Fruit fly (Drosophila melanogaster): Measurements from ENCODE around the gene CG31668.

Gene CG31668

DNA sequence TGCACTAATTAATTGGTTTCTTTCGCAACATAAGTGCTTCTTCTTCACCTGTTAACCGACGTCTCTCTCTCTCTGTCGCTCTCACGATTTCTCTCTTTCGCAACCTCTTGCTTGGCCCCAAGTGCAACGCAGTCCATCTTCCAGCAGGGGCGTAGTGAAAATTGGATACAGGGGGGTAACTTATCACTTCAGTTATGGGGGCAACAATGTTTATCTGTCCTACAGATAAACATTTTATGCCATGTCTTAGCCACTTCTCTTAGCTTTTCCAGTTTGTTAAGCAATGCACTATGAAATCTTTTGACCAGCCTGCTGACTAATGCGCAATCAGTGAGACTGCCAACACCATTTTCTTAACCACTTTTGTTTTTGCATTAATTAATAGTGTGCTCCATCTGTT, 21.4 kb upstream of the CG31668 start (continued):
- TF ChIP-seq slbo (GFP tag; IDR thresholded peaks at IDR 0.05) (peak; percentile 64), CG13894 (tag; optimal IDR thresholded peaks at IDR 0.05) (no peak), yki (optimal IDR thresholded peaks at IDR 0.05) (no peak), CG10565 (GFP tag; optimal IDR thresholded peaks at IDR 0.05) (no peak), Sin3A (optimal IDR thresholded peaks at IDR 0.05) (no peak), CG12942 (GFP tag; optimal IDR thresholded peaks at IDR 0.05) (peak; percentile 37), Dip2 (GFP tag; IDR thresholded peaks at IDR 0.05) (no peak), stwl (tag; optimal IDR thresholded peaks at IDR 0.05) (no peak), unpg (GFP tag; optimal IDR thresholded peaks at IDR 0.05) (peak; percentile 57), CG5180 (GFP tag; optimal IDR thresholded peaks at IDR 0.05) (peak; percentile 41), Dek (tag; optimal IDR thresholded peaks at IDR 0.05) (no peak), sisA (GFP tag; IDR thresholded peaks at IDR 0.05) (peak; percentile 59; the same call in 1 of the 2 replicates), CG17912 (GFP tag; optimal IDR thresholded peaks at IDR 0.05) (peak; percentile 52), CG14860 (GFP tag; IDR thresholded peaks at IDR 0.05; ENCODE audit: partially characterized antibody) (no peak), ewg (GFP tag; optimal IDR thresholded peaks at IDR 0.05) (no peak), Hey (tag; optimal IDR thresholded peaks at IDR 0.05) (no peak), CG4328 (GFP tag; optimal IDR thresholded peaks at IDR 0.05) (peak; percentile 30), CG12071 (GFP tag; optimal IDR thresholded peaks at IDR 0.05) (peak; percentile 59), CG12769 (tag; optimal IDR thresholded peaks at IDR 0.05) (peak; percentile 34), HLH4C (GFP tag; IDR thresholded peaks at IDR 0.05; ENCODE audit: partially characterized antibody) (no peak), CG5245 (GFP tag; optimal IDR thresholded peaks at IDR 0.05) (no peak), CG13624 (GFP tag; optimal IDR thresholded peaks at IDR 0.05) (no peak), CG8924 (tag; optimal IDR thresholded peaks at IDR 0.05) (peak; percentile 14), lola (GFP tag; optimal IDR thresholded peaks at IDR 0.05) (no peak), CG17568 (GFP tag; optimal IDR thresholded peaks at IDR 0.05) (peak; percentile 19), CG17829 (tag; optimal IDR thresholded peaks at IDR 0.05) (no peak), CG14050 (GFP tag; IDR thresholded peaks at IDR 0.05) (peak; percentile 56; the same call in 1 of the 3 replicates), H15 (GFP tag; IDR thresholded peaks at IDR 0.05) (peak; percentile 69; the same call in 2 of the 3 replicates), CG32532 (GFP tag; IDR thresholded peaks at IDR 0.05) (peak; percentile 29; the same call in 1 of the 2 replicates), CG34376 (GFP tag; optimal IDR thresholded peaks at IDR 0.05) (no peak), seq (GFP tag; IDR thresholded peaks at IDR 0.05) (0 out of 2 replicates have a peak, but pooled peaks have one; percentile 15), CG7786 (GFP tag; optimal IDR thresholded peaks at IDR 0.05) (peak; percentile 22), rib (GFP tag; IDR thresholded peaks at IDR 0.05) (no peak), CG2712 (tag; optimal IDR thresholded peaks at IDR 0.05) (peak; percentile 30), CoRest (tag; optimal IDR thresholded peaks at IDR 0.05) (peak; percentile 21), al (GFP tag; IDR thresholded peaks at IDR 0.05) (no peak), E2f1 (GFP tag; IDR thresholded peaks at IDR 0.05) (peak; percentile 52; the same call in 1 of the 2 replicates), gt (GFP tag; IDR thresholded peaks at IDR 0.05) (no peak), CG31388 (GFP tag; optimal IDR thresholded peaks at IDR 0.05) (no peak), YL-1 (GFP tag; optimal IDR thresholded peaks at IDR 0.05) (no peak), CG1792 (GFP tag; optimal IDR thresholded peaks at IDR 0.05) (no peak), unc-4 (GFP tag; IDR thresholded peaks at IDR 0.05; ENCODE audit: partially characterized antibody) (no peak), Opbp (GFP tag; IDR thresholded peaks at IDR 0.05; ENCODE audit: partially characterized antibody) (no peak), chinmo (GFP tag; IDR thresholded peaks at IDR 0.05; ENCODE audit: partially characterized antibody) (0 out of 4 replicates have a peak, but pooled peaks have one; percentile 45), fru (optimal IDR thresholded peaks at IDR 0.05) (no peak), CG16815 (GFP tag; optimal IDR thresholded peaks at IDR 0.05) (no peak), CG3995 (GFP tag; optimal IDR thresholded peaks at IDR 0.05) (no peak), knrl (GFP tag; IDR thresholded peaks at IDR 0.05; ENCODE audit: partially characterized antibody) (no peak), sens (GFP tag) (peak; percentile 90), pfk (GFP tag; optimal IDR thresholded peaks at IDR 0.05) (no peak), crp (GFP tag; optimal IDR thresholded peaks at IDR 0.05) (no peak)
